Worm (Caenorhabditis elegans): ENCODE data around the gene Y69A2AR.28.

ce11 chrIV:2613754-2614244 is 938 bp upstream of the Y69A2AR.28 start, which contains the start of gene daao-1:
- TF ChIP-seq nhr-25 (tag; optimal IDR thresholded peaks at IDR 0.05; ENCODE audit: borderline replicate concordance, insufficient read depth) = no peak
- no peak for TF ChIP-seq pha-4 (GFP tag; IDR thresholded peaks at IDR 0.05)
- TF ChIP-seq pha-4 (tag; optimal IDR thresholded peaks at IDR 0.05) = no peak
